Fruit fly (Drosophila melanogaster): ENCODE data around the gene Cpr67B.

DNA sequence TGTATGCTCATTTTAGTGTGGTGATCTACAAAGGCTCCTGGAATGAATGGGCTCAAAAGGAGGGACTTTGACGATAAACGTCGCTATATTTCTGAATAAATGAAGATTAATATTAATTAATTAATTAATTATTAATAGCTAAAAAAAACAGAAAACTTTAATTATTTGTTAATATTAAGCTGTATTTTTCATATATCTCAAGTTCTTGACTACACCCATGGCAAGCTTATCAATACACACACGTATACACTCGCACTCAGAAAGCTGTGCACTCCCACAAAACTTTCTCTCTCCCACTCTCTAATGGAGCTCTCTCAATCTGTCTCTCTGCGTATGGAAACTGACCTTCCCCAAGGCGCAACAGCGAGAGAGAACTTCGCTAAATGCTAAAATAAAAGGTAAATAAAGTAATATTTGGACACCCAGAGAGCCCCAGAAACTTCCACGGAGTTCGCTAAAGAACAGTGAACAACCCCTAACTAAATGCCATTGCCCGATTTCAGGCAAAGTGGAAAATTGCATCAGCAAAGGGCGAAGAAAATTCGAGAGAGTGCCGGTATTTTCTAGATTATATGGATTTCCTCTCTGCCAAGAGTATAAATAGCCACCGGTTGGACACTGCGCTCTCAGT, 31.1 kb upstream of the Cpr67B start:
- TF ChIP-seq Myc (optimal IDR thresholded peaks at IDR 0.05) (no peak), h (optimal IDR thresholded peaks at IDR 0.05) (no peak)

Data from Kc167 (cell line).